Fruit fly (Drosophila melanogaster) whole organism, embryonic: ENCODE data around the gene CG11597.

Source experiments
- Awh ChIP-seq: fragments of 200-800 bp; sonication (Bioruptor generic); IDR thresholded peaks from 2 replicates; pipeline ENCODE4, ENCODE4 v1.3.6; 2022; ENCODE audit warnings: missing biosample characterization, missing genetic modification characterization
- B-H2 ChIP-seq: fragments of 200-800 bp; sonication (Bioruptor generic); optimal IDR thresholded peaks from 2 replicates; lab custom pipeline; 2018; ENCODE audit warnings: missing biosample characterization, mild to moderate bottlenecking, missing genetic modification characterization
- CG10462 ChIP-seq: fragments of 200-800 bp; sonication (Bioruptor generic); optimal IDR thresholded peaks from 2 replicates; lab custom pipeline; 2016; ENCODE audit warnings: missing biosample characterization, missing genetic modification characterization
- CG10543 ChIP-seq: fragments of 200-800 bp; sonication (Bioruptor generic); optimal IDR thresholded peaks from 3 replicates; lab custom pipeline; 2017; ENCODE audit warnings: missing biosample characterization, mild to moderate bottlenecking, missing genetic modification characterization, moderate library complexity
- CG12104 ChIP-seq: fragments of 200-800 bp; sonication (Bioruptor generic); optimal IDR thresholded peaks from 3 replicates; lab custom pipeline; 2016; ENCODE audit warnings: missing biosample characterization, missing genetic modification characterization
- CG13123 ChIP-seq: fragments of 200-800 bp; sonication (Bioruptor generic); optimal IDR thresholded peaks from 2 replicates; lab custom pipeline; 2016; ENCODE audit warnings: missing biosample characterization, missing genetic modification characterization
- CG14860 ChIP-seq: fragments of 200-800 bp; sonication (Bioruptor generic); IDR thresholded peaks from 3 replicates; pipeline ENCODE4 v1.3.6; 2022; ENCODE audit warnings: missing biosample characterization, missing genetic modification characterization; ENCODE audit not compliant: partially characterized antibody
- CG1529 ChIP-seq: fragments of 200-800 bp; sonication (Bioruptor generic); optimal IDR thresholded peaks from 3 replicates; lab custom pipeline; 2018; ENCODE audit warnings: missing biosample characterization, missing genetic modification characterization
- CG15601 ChIP-seq: fragments of 200-800 bp; sonication (Bioruptor generic); optimal IDR thresholded peaks from 3 replicates; lab custom pipeline; 2019; ENCODE audit warnings: missing biosample characterization, mild to moderate bottlenecking, missing genetic modification characterization, moderate library complexity
- CG17829 ChIP-seq: fragments of 200-800 bp; optimal IDR thresholded peaks from 2 replicates; lab custom pipeline; 2019; ENCODE audit warnings: missing biosample characterization, mild to moderate bottlenecking, missing genetic modification characterization, moderate library complexity
- CG18011 ChIP-seq: fragments of 200-800 bp; sonication (Bioruptor generic); optimal IDR thresholded peaks from 2 replicates; lab custom pipeline; 2017; ENCODE audit warnings: missing biosample characterization, missing genetic modification characterization, mild to moderate bottlenecking, moderate library complexity, missing genotype
- CG30020 ChIP-seq: fragments of 200-800 bp; optimal IDR thresholded peaks from 2 replicates; lab custom pipeline; 2019; ENCODE audit warnings: missing biosample characterization, mild to moderate bottlenecking, missing genetic modification characterization, moderate library complexity
- CG31365 ChIP-seq: fragments of 200-800 bp; sonication (Bioruptor generic); optimal IDR thresholded peaks from 2 replicates; lab custom pipeline; 2018; ENCODE audit warnings: missing biosample characterization, mild to moderate bottlenecking, missing genetic modification characterization
- CG3838 ChIP-seq: fragments of 200-800 bp; sonication (Bioruptor generic); optimal IDR thresholded peaks from 3 replicates; lab custom pipeline; 2016; ENCODE audit warnings: missing biosample characterization, missing genetic modification characterization
- CG4854 ChIP-seq: fragments of 200-800 bp; sonication (Bioruptor generic); optimal IDR thresholded peaks from 2 replicates; lab custom pipeline; 2016; ENCODE audit warnings: missing biosample characterization, missing genetic modification characterization, inconsistent platforms
- CG6791 ChIP-seq: fragments of 200-800 bp; sonication (Bioruptor generic); IDR thresholded peaks from 3 replicates; pipeline ENCODE4 v1.3.6; 2022; ENCODE audit warnings: missing biosample characterization, missing genetic modification characterization; ENCODE audit not compliant: partially characterized antibody
- Doc2 ChIP-seq: fragments of 200-800 bp; sonication (Bioruptor generic); IDR thresholded peaks from 2 replicates; pipeline ENCODE4 v1.3.6; 2022; ENCODE audit warnings: missing biosample characterization, missing genetic modification characterization
- Eip74EF ChIP-seq, 2 experiments: fragments of 200-800 bp in 1 of 2; fragments of >200 bp in 1 of 2; sonication (Bioruptor generic) in 1 of 2; optimal IDR thresholded peaks; 2 replicates each; lab custom pipeline; 2017 to 2019; ENCODE audit warnings: missing biosample characterization in 2 of 2, missing genetic modification characterization in 2 of 2, mild to moderate bottlenecking in 1 of 2, moderate library complexity in 1 of 2
- HLH3B ChIP-seq: fragments of 200-800 bp; sonication (Bioruptor generic); IDR thresholded peaks from 2 replicates; pipeline ENCODE4 v1.3.6; 2022; ENCODE audit warnings: missing biosample characterization, missing genetic modification characterization
- HmgD ChIP-seq: fragments of 200-800 bp; sonication (Bioruptor generic); optimal IDR thresholded peaks from 3 replicates; lab custom pipeline; 2016; ENCODE audit warnings: missing biosample characterization, missing genetic modification characterization
- Hr39 ChIP-seq: fragments of >200 bp; optimal IDR thresholded peaks from 2 replicates; lab custom pipeline; 2017
- Hr51 ChIP-seq, 2 experiments: fragments of 200-800 bp; sonication (Bioruptor generic); optimal IDR thresholded peaks; 2 replicates in 1 of 2; 3 replicates in 1 of 2; lab custom pipeline; 2016 to 2018; ENCODE audit warnings: missing biosample characterization in 2 of 2, missing genetic modification characterization in 2 of 2, mild to moderate bottlenecking in 1 of 2, moderate library complexity in 1 of 2
- Kr ChIP-seq: fragments of 200-800 bp; sonication (Bioruptor generic); optimal IDR thresholded peaks from 2 replicates; lab custom pipeline; 2017; ENCODE audit warnings: missing biosample characterization, mild to moderate bottlenecking, missing genetic modification characterization
- Mad ChIP-seq: fragments of 200-800 bp; sonication (Bioruptor generic); optimal IDR thresholded peaks from 2 replicates; lab custom pipeline; 2016; ENCODE audit warnings: missing biosample characterization, missing genetic modification characterization
- Poxn ChIP-seq: fragments of 200-800 bp; sonication (Bioruptor generic); IDR thresholded peaks from 2 replicates; pipeline ENCODE4 v1.3.6; 2022; ENCODE audit warnings: missing biosample characterization, missing genetic modification characterization
- Scr ChIP-seq: fragments of 200-800 bp; sonication (Bioruptor generic); IDR thresholded peaks from 2 replicates; pipeline ENCODE4 v1.3.6; 2022; ENCODE audit warnings: missing biosample characterization, missing genetic modification characterization; ENCODE audit not compliant: partially characterized antibody
- Sin3A ChIP-seq: fragments of >200 bp; optimal IDR thresholded peaks from 2 replicates; lab custom pipeline; 2018
- Sry-δ ChIP-seq: fragments of 200-800 bp; sonication (Bioruptor generic); optimal IDR thresholded peaks from 2 replicates; lab custom pipeline; 2016; ENCODE audit warnings: missing biosample characterization, missing genetic modification characterization
- ab ChIP-seq: fragments of 200-800 bp; sonication (Bioruptor generic); optimal IDR thresholded peaks from 2 replicates; lab custom pipeline; 2016; ENCODE audit warnings: missing biosample characterization, missing genetic modification characterization
- az2 ChIP-seq: fragments of 200-800 bp; sonication (Bioruptor generic); optimal IDR thresholded peaks from 3 replicates; lab custom pipeline; 2016; ENCODE audit warnings: missing biosample characterization, missing genetic modification characterization
- bbx ChIP-seq: fragments of 200-800 bp; sonication (Bioruptor generic); IDR thresholded peaks from 2 replicates; pipeline ENCODE4 v1.3.6; 2022; ENCODE audit warnings: missing biosample characterization, missing genetic modification characterization; ENCODE audit not compliant: partially characterized antibody
- bigmax ChIP-seq: fragments of 200-800 bp; sonication (Bioruptor generic); optimal IDR thresholded peaks from 2 replicates; lab custom pipeline; 2018; ENCODE audit warnings: missing biosample characterization, mild to moderate bottlenecking, missing genetic modification characterization
- chm ChIP-seq: fragments of 200-800 bp; sonication (Bioruptor generic); IDR thresholded peaks from 2 replicates; pipeline ENCODE4 v1.3.6; 2022; ENCODE audit warnings: missing biosample characterization, missing genetic modification characterization
- croc ChIP-seq: fragments of 200-800 bp; sonication (Bioruptor generic); conservative IDR thresholded peaks from 3 replicates; pipeline ENCODE4 v1.3.6; 2022; ENCODE audit warnings: missing biosample characterization, missing genetic modification characterization
- dmrt11E ChIP-seq: fragments of 200-800 bp; sonication (Bioruptor generic); optimal IDR thresholded peaks from 3 replicates; lab custom pipeline; 2018; ENCODE audit warnings: missing biosample characterization, mild to moderate bottlenecking, missing genetic modification characterization, moderate library complexity
- dmrt99B ChIP-seq: fragments of 200-800 bp; sonication (Bioruptor generic); optimal IDR thresholded peaks from 2 replicates; lab custom pipeline; 2018; ENCODE audit warnings: missing biosample characterization, mild to moderate bottlenecking, missing genetic modification characterization, moderate library complexity
- fru ChIP-seq: fragments of >200 bp; optimal IDR thresholded peaks from 2 replicates; lab custom pipeline; 2017
- gem ChIP-seq: fragments of 200-800 bp; sonication (Bioruptor generic); optimal IDR thresholded peaks from 2 replicates; lab custom pipeline; 2019; ENCODE audit warnings: missing biosample characterization, mild to moderate bottlenecking, missing genetic modification characterization, moderate library complexity
- ham ChIP-seq: fragments of 200-800 bp; sonication (Bioruptor generic); IDR thresholded peaks from 2 replicates; pipeline ENCODE4 v1.3.6; 2022; ENCODE audit warnings: missing biosample characterization, missing genetic modification characterization
- hth ChIP-seq: fragments of >200 bp; optimal IDR thresholded peaks from 2 replicates; lab custom pipeline; 2017; ENCODE audit warnings: inconsistent platforms
- klu ChIP-seq: fragments of 200-800 bp; sonication (Bioruptor generic); IDR thresholded peaks from 2 replicates; pipeline ENCODE4 v1.3.6; 2022; ENCODE audit warnings: missing biosample characterization, missing genetic modification characterization
- lab ChIP-seq: fragments of 200-800 bp; sonication (Bioruptor generic); optimal IDR thresholded peaks from 3 replicates; lab custom pipeline; 2017; ENCODE audit warnings: missing biosample characterization, missing genetic modification characterization, mild to moderate bottlenecking, moderate library complexity, missing genetic modification reagents
- ranshi ChIP-seq: fragments of 200-800 bp; sonication (Bioruptor generic); IDR thresholded peaks from 2 replicates; pipeline ENCODE4 v1.3.6; 2022; ENCODE audit warnings: missing biosample characterization, missing genetic modification characterization
- sc ChIP-seq, 3 experiments: fragments of >200 bp in 2 of 3; fragments of 200-800 bp in 1 of 3; sonication (Bioruptor generic) in 1 of 3; optimal IDR thresholded peaks; 2 replicates in 2 of 3; 3 replicates in 1 of 3; lab custom pipeline; 2017; ENCODE audit warnings: mild to moderate bottlenecking in 1 of 3, missing biosample characterization in 1 of 3, missing genetic modification characterization in 1 of 3, missing genetic modification reagents in 1 of 3
- sd ChIP-seq: fragments of 200-800 bp; sonication (Bioruptor generic); optimal IDR thresholded peaks from 3 replicates; lab custom pipeline; 2018; ENCODE audit warnings: missing biosample characterization, mild to moderate bottlenecking, missing genetic modification characterization, moderate library complexity
- sens ChIP-seq: fragments of 200-800 bp; sonication (Bioruptor generic); peaks from one replicate; lab custom pipeline; 2016; ENCODE audit warnings: missing biosample characterization, missing genetic modification characterization
- sisA ChIP-seq: fragments of 200-800 bp; sonication (Bioruptor generic); IDR thresholded peaks from 2 replicates; pipeline ENCODE4 v1.3.6; 2022; ENCODE audit warnings: missing biosample characterization, missing genetic modification characterization
- zf30C ChIP-seq: fragments of 200-800 bp; sonication (Bioruptor generic); optimal IDR thresholded peaks from 3 replicates; lab custom pipeline; 2018; ENCODE audit warnings: missing biosample characterization, mild to moderate bottlenecking, missing genetic modification characterization
- zfh2 ChIP-seq: fragments of 200-800 bp; sonication (Bioruptor generic); optimal IDR thresholded peaks from 2 replicates; lab custom pipeline; 2016; ENCODE audit warnings: missing biosample characterization, missing genetic modification characterization

CG11597 gene

DNA sequence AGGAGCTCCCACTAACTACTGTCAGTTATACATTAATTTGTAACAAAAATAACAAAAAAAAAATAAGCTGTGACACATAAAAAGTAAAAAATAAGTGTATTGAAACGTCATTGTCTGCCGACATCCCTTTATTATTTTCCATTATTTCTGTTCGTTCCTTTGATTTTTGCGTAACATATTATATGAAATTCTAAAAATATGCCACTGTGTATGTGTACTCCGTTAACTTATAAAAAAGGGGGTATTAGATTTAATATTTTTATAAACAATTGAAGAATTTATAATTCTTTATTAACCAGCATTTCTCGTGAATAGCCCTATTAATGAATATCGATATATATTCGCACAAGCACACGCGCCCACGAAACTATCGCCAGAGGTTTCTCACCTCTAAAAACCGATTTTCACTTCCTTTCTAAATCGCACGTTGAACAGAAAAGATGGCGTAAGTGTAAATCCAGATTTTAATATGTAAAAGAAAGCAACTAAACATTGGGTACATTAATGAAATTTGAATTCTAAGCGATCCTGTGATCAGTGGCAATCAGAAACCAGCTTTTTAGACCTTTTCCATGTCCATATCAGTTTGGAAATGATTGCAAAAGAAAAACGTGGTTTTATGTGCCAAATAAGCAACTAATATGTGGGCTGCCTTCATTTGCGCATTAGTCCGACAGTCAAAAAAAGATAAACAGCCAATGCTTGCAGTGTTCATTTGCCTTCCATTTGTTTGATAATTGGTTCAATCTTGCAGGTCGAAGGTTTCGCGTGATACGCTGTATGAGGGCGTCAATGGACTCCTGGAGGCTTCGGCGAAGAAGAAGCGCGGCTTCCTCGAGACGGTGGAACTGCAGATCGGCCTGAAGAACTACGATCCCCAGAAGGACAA, 615 bp upstream of the CG11597 start, which contains the start of gene RpL10Ab (continued):
- TF ChIP-seq sisA (GFP tag; lab: Robert Waterston, UW) (peak; percentile 72), CG14860 (GFP tag; lab: Robert Waterston, UW) (peak; percentile 71), gem (tag; lab: Kevin White, UChicago) (peak; percentile 87), CG4854 (peak; percentile 46), sc (optimal IDR thresholded peaks at IDR 0.05; lab: Kevin White, UChicago) (no peak), sc (GFP tag; optimal IDR thresholded peaks at IDR 0.05; lab: Kevin White, UChicago) (no peak), CG15601 (tag; lab: Kevin White, UChicago) (peak; percentile 10), ab (GFP tag; lab: Kevin White, UChicago) (no peak), CG18011 (peak; percentile 33), CG10543 (GFP tag; lab: Kevin White, UChicago) (peak; percentile 54), klu (peak; percentile 61; the same call in 1 of the 2 replicates), zf30C (GFP tag; lab: Kevin White, UChicago) (no peak), Hr51 (GFP tag; optimal IDR thresholded peaks at IDR 0.05; lab: Kevin White, UChicago) (peak; percentile 4 to 38), bigmax (no peak), zfh2 (GFP tag; lab: Kevin White, UChicago) (peak; percentile 68), Awh (peak; percentile 54; the same call in 1 of the 2 replicates), CG12104 (peak; percentile 65), CG17829 (peak; percentile 63), CG30020 (tag; lab: Kevin White, UChicago) (peak; percentile 67), hth (lab: Kevin White, UChicago) (no peak), CG6791 (GFP tag; lab: Robert Waterston, UW) (peak; percentile 92), Poxn (GFP tag; lab: Robert Waterston, UW) (no peak), HLH3B (GFP tag; lab: Robert Waterston, UW) (peak; percentile 56), CG31365 (tag; lab: Kevin White, UChicago) (peak; percentile 45), fru (lab: Kevin White, UChicago) (no peak), Mad (GFP tag; lab: Kevin White, UChicago) (peak; percentile 7), az2 (peak; percentile 48), ham (GFP tag; lab: Robert Waterston, UW) (no peak), Eip74EF (GFP tag; optimal IDR thresholded peaks at IDR 0.05; lab: Kevin White, UChicago) (no peak), chm (GFP tag; lab: Robert Waterston, UW) (peak; percentile 87), CG13123 (no peak), Scr (GFP tag; lab: Robert Waterston, UW) (peak; percentile 84), croc (GFP tag; lab: Robert Waterston, UW) (peak; percentile 53; the same call in 2 of the 3 replicates), B-H2 (GFP tag; lab: Kevin White, UChicago) (peak; percentile 84), HmgD (GFP tag; lab: Kevin White, UChicago) (no peak), Sry-δ (GFP tag; lab: Kevin White, UChicago) (peak; percentile 84), lab (GFP tag; lab: Kevin White, UChicago) (peak; percentile 82), bbx (GFP tag; lab: Robert Waterston, UW) (peak; percentile 95), CG10462 (GFP tag; lab: Kevin White, UChicago) (no peak), CG1529 (GFP tag; lab: Kevin White, UChicago) (no peak), dmrt99B (tag; lab: Kevin White, UChicago) (peak; percentile 70), Sin3A (lab: Kevin White, UChicago) (no peak), CG3838 (no peak), dmrt11E (tag; lab: Kevin White, UChicago) (peak; percentile 25), Doc2 (no peak), Kr (GFP tag; lab: Kevin White, UChicago) (no peak), sens (peak; percentile 83), Hr39 (no peak), ranshi (GFP tag; lab: Robert Waterston, UW) (peak; percentile 74; the same call in 1 of the 2 replicates), sd (tag; lab: Kevin White, UChicago) (no peak)
